Fruit fly (Drosophila melanogaster): ENCODE measurements around the gene Dpy-30L2.

DNA sequence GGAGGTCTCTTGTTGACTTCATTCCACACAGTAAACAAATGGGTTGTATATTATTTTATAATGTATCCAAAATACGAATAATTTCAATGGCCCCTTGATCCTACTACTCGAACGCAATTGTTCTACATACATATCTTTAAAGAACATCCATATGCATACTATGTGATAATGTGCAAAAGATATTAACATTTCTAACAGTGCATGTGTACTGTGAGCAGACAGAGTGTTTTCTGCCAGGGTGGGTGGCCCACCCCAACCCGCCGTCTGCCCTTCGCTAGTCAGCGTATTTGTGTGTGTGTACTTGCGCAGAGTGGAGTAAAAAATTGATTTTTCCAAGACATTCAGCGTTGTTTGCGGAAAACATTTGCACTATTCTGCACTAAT, 23.5 kb upstream of the Dpy-30L2 start:
- TF ChIP-seq Hr96 (GFP tag; optimal IDR thresholded peaks at IDR 0.05) (no peak), tj (GFP tag; optimal IDR thresholded peaks at IDR 0.05) (no peak), kay (GFP tag; ENCODE audit: borderline replicate concordance) (no peak), CG33017 (tag; optimal IDR thresholded peaks at IDR 0.05) (peak; percentile 22)

All from whole organism, adult.